Worm (Caenorhabditis elegans) whole organism, L4 larva: ENCODE data around the gene T16G12.1.

Experiments used
- F49E8.2 ChIP-seq: sonication (generic microtip); optimal IDR thresholded peaks from 2 replicates; lab custom pipeline; 2016; ENCODE audit warnings: missing compliant biosample characterization, mild to moderate bottlenecking, missing genetic modification characterization, borderline replicate concordance
- Y105C5A.15 ChIP-seq: fragments of 200-800 bp; sonication (Bioruptor generic); IDR thresholded peaks from 2 replicates; pipeline ENCODE4 v1.3.6; 2022; ENCODE audit warnings: missing genetic modification characterization, missing compliant biosample characterization
- aha-1 ChIP-seq: fragments of 150-350 bp; peaks from one replicate; lab custom pipeline; 2014; ENCODE audit warnings: missing biosample characterization, missing genetic modification characterization
- fkh-10 ChIP-seq: fragments of 150-350 bp; optimal IDR thresholded peaks from 2 replicates; lab custom pipeline; 2014; ENCODE audit warnings: missing biosample characterization, missing genetic modification reagents, missing genetic modification characterization
- hlh-30 ChIP-seq: sonication (generic microtip); optimal IDR thresholded peaks from 2 replicates; lab custom pipeline; 2017; ENCODE audit warnings: antibody characterized with exemption, mild to moderate bottlenecking, missing genetic modification characterization, missing compliant biosample characterization; ENCODE audit not compliant: insufficient read depth
- mdl-1 ChIP-seq, 2 experiments: fragments of 150-350 bp in 1 of 2; sonication (generic microtip) in 1 of 2; optimal IDR thresholded peaks; 2 replicates each; lab custom pipeline; 2014 to 2017; ENCODE audit warnings: missing biosample characterization in 2 of 2, missing genetic modification characterization in 2 of 2
- unc-62 ChIP-seq, 3 experiments: fragments of 150-350 bp in 1 of 3; sonication (generic microtip); optimal IDR thresholded peaks in 2 of 3; peaks in 1 of 3; 1 replicate in 1 of 3; 2 replicates in 2 of 3; lab custom pipeline; 2014 to 2017; ENCODE audit warnings: missing biosample characterization in 3 of 3, missing genetic modification characterization in 3 of 3, missing genetic modification reagents in 3 of 3, missing genotype in 1 of 3
- ztf-11 ChIP-seq: fragments of 150-350 bp; optimal IDR thresholded peaks from 2 replicates; lab custom pipeline; 2014; ENCODE audit warnings: missing biosample characterization, missing genetic modification characterization

ce11 chrIII:10006734-10007348 is 42.8 kb downstream of the T16G12.1 start, which contains the start of gene C05B5.8:
- no peak for TF ChIP-seq ztf-11 (tag; lab: Kevin White, UChicago)
- peak in 1 of 2 experiments; percentile 79 for TF ChIP-seq unc-62 (GFP tag; optimal IDR thresholded peaks at IDR 0.05 in 1 of 2; lab: Kevin White, UChicago)
- no peak for TF ChIP-seq unc-62 (tag; optimal IDR thresholded peaks at IDR 0.05; lab: Kevin White, UChicago)
- TF ChIP-seq hlh-30 (tag; lab: Kevin White, UChicago): peak; percentile 14
- no peak for TF ChIP-seq fkh-10 (GFP tag; lab: Kevin White, UChicago)
- no peak for TF ChIP-seq mdl-1 (tag; optimal IDR thresholded peaks at IDR 0.05; lab: Kevin White, UChicago)
- no peak for TF ChIP-seq Y105C5A.15
- no peak for TF ChIP-seq F49E8.2 (tag; lab: Kevin White, UChicago)
- TF ChIP-seq aha-1 (tag; lab: Kevin White, UChicago): peak; percentile 60
